Worm (Caenorhabditis elegans) whole organism, mixed stage, embryonic: Measurements from ENCODE around the gene grwd-1.

ENCODE experiments used
- blmp-1 ChIP-seq: fragments of 150-350 bp; optimal IDR thresholded peaks from 2 replicates; lab custom pipeline; 2014; ENCODE audit warnings: missing biosample characterization, missing genetic modification characterization
- hlh-1 ChIP-seq: fragments of 150-350 bp; optimal IDR thresholded peaks from 2 replicates; lab custom pipeline; 2014; ENCODE audit warnings: missing biosample characterization, missing genetic modification reagents, missing genetic modification characterization
- lin-13 ChIP-seq: fragments of 150-350 bp; optimal IDR thresholded peaks from 2 replicates; lab custom pipeline; 2014; ENCODE audit warnings: missing biosample characterization, missing genetic modification characterization
- nhr-28 ChIP-seq: fragments of 150-350 bp; optimal IDR thresholded peaks from 2 replicates; lab custom pipeline; 2014; ENCODE audit warnings: missing biosample characterization, missing genetic modification characterization
- sem-2 ChIP-seq: fragments of 200-800 bp; sonication (Bioruptor generic); optimal IDR thresholded peaks from 2 replicates; lab custom pipeline; 2018; ENCODE audit warnings: mild to moderate bottlenecking, missing genetic modification characterization, missing compliant biosample characterization
- unc-62 ChIP-seq: fragments of 150-350 bp; optimal IDR thresholded peaks from 2 replicates; lab custom pipeline; 2014; ENCODE audit warnings: missing biosample characterization, missing genetic modification reagents, missing genetic modification characterization

DNA sequence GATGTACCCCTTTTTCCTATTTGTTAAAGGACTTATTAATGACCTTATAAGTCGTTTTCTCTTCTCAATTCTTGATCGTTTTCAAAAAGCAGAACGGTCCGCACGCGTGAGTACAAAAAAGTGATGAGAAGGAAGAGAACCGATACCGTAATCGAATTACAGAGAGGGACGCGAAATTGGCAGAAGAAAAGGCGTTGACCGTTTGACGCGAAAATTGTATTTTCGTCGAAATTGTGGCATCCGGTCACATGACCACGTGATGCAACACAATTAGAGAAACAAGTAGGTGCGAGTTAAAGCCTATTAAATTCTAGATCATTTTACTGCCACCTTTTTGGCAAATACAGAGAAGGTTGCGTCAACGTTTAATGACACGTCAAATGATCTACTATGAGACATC, 9.1 kb upstream of the grwd-1 start:
- no peak for TF ChIP-seq sem-2
- TF ChIP-seq lin-13 (tag; lab: Kevin White, UChicago) = no peak
- TF ChIP-seq unc-62 (GFP tag; lab: Kevin White, UChicago) = no peak
- no peak for TF ChIP-seq blmp-1 (tag; lab: Kevin White, UChicago)
- TF ChIP-seq nhr-28 (tag; lab: Kevin White, UChicago) = no peak
- no peak for TF ChIP-seq hlh-1 (tag; lab: Kevin White, UChicago)
